Fruit fly (Drosophila melanogaster) whole organism, embryonic: ENCODE results near the gene Galphai.
A peak's percentile ranks its signal among the peaks of the same experiment; 100 is the strongest.

Experiments
- ATbp ChIP-seq: fragments of 200-800 bp; sonication (Bioruptor generic); optimal IDR thresholded peaks from 2 replicates; lab custom pipeline; 2017; ENCODE audit warnings: missing biosample characterization, mild to moderate bottlenecking, missing genetic modification characterization, missing genetic modification reagents
- Bteb2 ChIP-seq: fragments of 200-800 bp; sonication (Bioruptor generic); optimal IDR thresholded peaks from 2 replicates; lab custom pipeline; 2016; ENCODE audit warnings: missing biosample characterization, missing genetic modification characterization
- CG10959 ChIP-seq: fragments of 200-800 bp; sonication (Bioruptor generic); IDR thresholded peaks from 2 replicates; pipeline ENCODE4 v1.3.6; 2022; ENCODE audit warnings: missing biosample characterization, missing genetic modification characterization
- CG11247 ChIP-seq: fragments of 200-800 bp; sonication (Bioruptor generic); IDR thresholded peaks from 2 replicates; pipeline ENCODE4 v1.3.6; 2022; ENCODE audit warnings: missing biosample characterization, missing genetic modification characterization
- CG11696 ChIP-seq: fragments of 200-800 bp; sonication (Bioruptor generic); IDR thresholded peaks from 2 replicates; pipeline ENCODE4 v1.3.6; 2022; ENCODE audit warnings: missing biosample characterization, missing genetic modification characterization
- CG12155 ChIP-seq: fragments of 200-800 bp; sonication (Bioruptor generic); optimal IDR thresholded peaks from 3 replicates; lab custom pipeline; 2016; ENCODE audit warnings: missing biosample characterization, missing genetic modification characterization
- CG12299 ChIP-seq: fragments of 200-800 bp; sonication (Bioruptor generic); optimal IDR thresholded peaks from 2 replicates; lab custom pipeline; 2018; ENCODE audit warnings: missing biosample characterization, mild to moderate bottlenecking, missing genetic modification characterization
- CG15269 ChIP-seq: fragments of 200-800 bp; sonication (Bioruptor generic); optimal IDR thresholded peaks from 2 replicates; lab custom pipeline; 2018; ENCODE audit warnings: missing biosample characterization, mild to moderate bottlenecking, missing genetic modification characterization, moderate library complexity
- CG18599 ChIP-seq: fragments of 200-800 bp; sonication (Bioruptor generic); optimal IDR thresholded peaks from 3 replicates; lab custom pipeline; 2017; ENCODE audit warnings: missing biosample characterization, missing genetic modification characterization, mild to moderate bottlenecking, moderate library complexity, missing genetic modification reagents
- CG2678 ChIP-seq: fragments of 200-800 bp; sonication (Bioruptor generic); optimal IDR thresholded peaks from 3 replicates; lab custom pipeline; 2019; ENCODE audit warnings: missing biosample characterization, mild to moderate bottlenecking, missing genetic modification characterization, moderate library complexity
- CG3281 ChIP-seq: fragments of 200-800 bp; sonication (Bioruptor generic); optimal IDR thresholded peaks from 3 replicates; lab custom pipeline; 2017; ENCODE audit warnings: missing biosample characterization, mild to moderate bottlenecking, missing genetic modification characterization
- CG34224 ChIP-seq: fragments of 200-800 bp; sonication (Bioruptor generic); IDR thresholded peaks from 3 replicates; pipeline ENCODE4 v1.3.6; 2022; ENCODE audit warnings: missing biosample characterization, missing genetic modification characterization; ENCODE audit not compliant: partially characterized antibody
- CG6254 ChIP-seq: fragments of 200-800 bp; sonication (Bioruptor generic); optimal IDR thresholded peaks from 3 replicates; lab custom pipeline; 2017; ENCODE audit warnings: mild to moderate bottlenecking, missing biosample characterization, missing genetic modification reagents, missing genetic modification characterization
- CG6683 ChIP-seq: fragments of 200-800 bp; sonication (Bioruptor generic); optimal IDR thresholded peaks from 2 replicates; lab custom pipeline; 2017; ENCODE audit warnings: missing biosample characterization, mild to moderate bottlenecking, missing genetic modification characterization, missing genetic modification reagents
- CG9437 ChIP-seq: fragments of 200-800 bp; sonication (Bioruptor generic); optimal IDR thresholded peaks from 2 replicates; lab custom pipeline; 2018; ENCODE audit warnings: missing biosample characterization, mild to moderate bottlenecking, missing genetic modification characterization
- CG9797 ChIP-seq: fragments of 200-800 bp; sonication (Bioruptor generic); optimal IDR thresholded peaks from 3 replicates; lab custom pipeline; 2018; ENCODE audit warnings: missing biosample characterization, mild to moderate bottlenecking, missing genetic modification characterization
- CG9876 ChIP-seq: fragments of 200-800 bp; sonication (Bioruptor generic); optimal IDR thresholded peaks from 2 replicates; lab custom pipeline; 2016; ENCODE audit warnings: missing biosample characterization, missing genetic modification characterization
- Dad ChIP-seq: fragments of 200-800 bp; sonication (Bioruptor generic); optimal IDR thresholded peaks from 3 replicates; lab custom pipeline; 2016; ENCODE audit warnings: missing biosample characterization, missing genetic modification characterization
- GATAe ChIP-seq: fragments of 200-800 bp; sonication (Bioruptor generic); conservative IDR thresholded peaks from 2 replicates; pipeline ENCODE4 v1.3.6; 2022; ENCODE audit warnings: missing biosample characterization, missing genetic modification characterization
- Hr39 ChIP-seq: fragments of >200 bp; optimal IDR thresholded peaks from 2 replicates; lab custom pipeline; 2017
- Jarid2 ChIP-seq: fragments of 200-800 bp; sonication (Bioruptor generic); optimal IDR thresholded peaks from 3 replicates; lab custom pipeline; 2017; ENCODE audit warnings: mild to moderate bottlenecking, missing biosample characterization, missing genetic modification reagents, missing genetic modification characterization
- NC2β ChIP-seq: fragments of 200-800 bp; sonication (Bioruptor generic); optimal IDR thresholded peaks from 2 replicates; lab custom pipeline; 2016; ENCODE audit warnings: missing biosample characterization, missing genetic modification characterization
- NK7.1 ChIP-seq: fragments of 200-800 bp; sonication (Bioruptor generic); optimal IDR thresholded peaks from 3 replicates; lab custom pipeline; 2016; ENCODE audit warnings: missing biosample characterization, missing genetic modification characterization
- Nf-YB ChIP-seq: fragments of 200-800 bp; sonication (Bioruptor generic); optimal IDR thresholded peaks from 3 replicates; lab custom pipeline; 2019; ENCODE audit warnings: missing biosample characterization, mild to moderate bottlenecking, missing genetic modification characterization, moderate library complexity
- Sin3A ChIP-seq: fragments of >200 bp; optimal IDR thresholded peaks from 2 replicates; lab custom pipeline; 2018
- Six4 ChIP-seq: fragments of 200-800 bp; sonication (Bioruptor generic); optimal IDR thresholded peaks from 2 replicates; lab custom pipeline; 2016; ENCODE audit warnings: missing biosample characterization, missing genetic modification characterization
- Sry-δ ChIP-seq: fragments of 200-800 bp; sonication (Bioruptor generic); optimal IDR thresholded peaks from 2 replicates; lab custom pipeline; 2016; ENCODE audit warnings: missing biosample characterization, missing genetic modification characterization
- Trl ChIP-seq, 3 experiments: fragments of >200 bp in 2 of 3; fragments of 200-800 bp in 1 of 3; sonication (Bioruptor generic) in 1 of 3; optimal IDR thresholded peaks; 2 replicates in 1 of 3; 3 replicates in 2 of 3; lab custom pipeline; 2016 to 2017; ENCODE audit warnings: missing biosample characterization in 1 of 3, missing genetic modification characterization in 1 of 3
- Vsx1 ChIP-seq: fragments of 200-800 bp; sonication (Bioruptor generic); optimal IDR thresholded peaks from 2 replicates; lab custom pipeline; 2017; ENCODE audit warnings: missing biosample characterization, mild to moderate bottlenecking, missing genetic modification characterization, missing genetic modification reagents
- bigmax ChIP-seq: fragments of 200-800 bp; sonication (Bioruptor generic); optimal IDR thresholded peaks from 2 replicates; lab custom pipeline; 2018; ENCODE audit warnings: missing biosample characterization, mild to moderate bottlenecking, missing genetic modification characterization
- cad ChIP-seq: fragments of >200 bp; optimal IDR thresholded peaks from 2 replicates; lab custom pipeline; 2017; ENCODE audit warnings: missing biosample characterization, missing genetic modification characterization
- cg ChIP-seq: fragments of 200-800 bp; sonication (Bioruptor generic); optimal IDR thresholded peaks from 3 replicates; lab custom pipeline; 2019; ENCODE audit warnings: missing biosample characterization, mild to moderate bottlenecking, missing genetic modification characterization, moderate library complexity
- chn ChIP-seq: fragments of 200-800 bp; sonication (Bioruptor generic); optimal IDR thresholded peaks from 2 replicates; lab custom pipeline; 2016; ENCODE audit warnings: missing biosample characterization, missing genetic modification characterization
- crc ChIP-seq: fragments of 200-800 bp; sonication (Bioruptor generic); optimal IDR thresholded peaks from 2 replicates; lab custom pipeline; 2016; ENCODE audit warnings: missing biosample characterization, missing genetic modification characterization
- disco-r ChIP-seq: fragments of 200-800 bp; sonication (Bioruptor generic); optimal IDR thresholded peaks from 2 replicates; lab custom pipeline; 2016; ENCODE audit warnings: missing biosample characterization, missing genetic modification characterization
- fd64A ChIP-seq: fragments of 200-800 bp; sonication (Bioruptor generic); optimal IDR thresholded peaks from 3 replicates; lab custom pipeline; 2018; ENCODE audit warnings: missing biosample characterization, mild to moderate bottlenecking, missing genetic modification characterization
- gt ChIP-seq: fragments of 200-800 bp; sonication (Bioruptor generic); IDR thresholded peaks from 2 replicates; pipeline ENCODE4 v1.3.6; 2022; ENCODE audit warnings: missing biosample characterization, missing genetic modification characterization
- jumu ChIP-seq: fragments of 200-800 bp; sonication (Bioruptor generic); optimal IDR thresholded peaks from 3 replicates; lab custom pipeline; 2016; ENCODE audit warnings: missing biosample characterization, missing genetic modification characterization
- klu ChIP-seq: fragments of 200-800 bp; sonication (Bioruptor generic); IDR thresholded peaks from 2 replicates; pipeline ENCODE4 v1.3.6; 2022; ENCODE audit warnings: missing biosample characterization, missing genetic modification characterization
- lbe ChIP-seq: fragments of 200-800 bp; sonication (Bioruptor generic); optimal IDR thresholded peaks from 2 replicates; lab custom pipeline; 2016; ENCODE audit warnings: missing biosample characterization, mild to moderate bottlenecking, missing genetic modification characterization
- luna ChIP-seq: fragments of 200-800 bp; sonication (Bioruptor generic); optimal IDR thresholded peaks from 2 replicates; lab custom pipeline; 2016; ENCODE audit warnings: missing biosample characterization, missing genetic modification characterization
- maf-S ChIP-seq: fragments of 200-800 bp; sonication (Bioruptor generic); optimal IDR thresholded peaks from 2 replicates; lab custom pipeline; 2016; ENCODE audit warnings: missing biosample characterization, missing genetic modification characterization
- mirr ChIP-seq: fragments of 200-800 bp; sonication (Bioruptor generic); optimal IDR thresholded peaks from 3 replicates; lab custom pipeline; 2018; ENCODE audit warnings: missing biosample characterization, mild to moderate bottlenecking, missing genetic modification characterization
- nom ChIP-seq: fragments of 200-800 bp; sonication (Bioruptor generic); optimal IDR thresholded peaks from 2 replicates; lab custom pipeline; 2017; ENCODE audit warnings: missing biosample characterization, missing genetic modification characterization, mild to moderate bottlenecking, moderate library complexity, missing genetic modification reagents
- pfk ChIP-seq: fragments of 200-800 bp; sonication (Bioruptor generic); optimal IDR thresholded peaks from 2 replicates; lab custom pipeline; 2018; ENCODE audit warnings: missing biosample characterization, mild to moderate bottlenecking, missing genetic modification characterization, moderate library complexity
- slou ChIP-seq: fragments of 200-800 bp; sonication (Bioruptor generic); optimal IDR thresholded peaks from 3 replicates; lab custom pipeline; 2016; ENCODE audit warnings: missing biosample characterization, missing genetic modification characterization
- sug ChIP-seq: fragments of 200-800 bp; optimal IDR thresholded peaks from 2 replicates; lab custom pipeline; 2019; ENCODE audit warnings: missing biosample characterization, mild to moderate bottlenecking, missing genetic modification characterization, moderate library complexity
- tgo ChIP-seq: fragments of 200-800 bp; sonication (Bioruptor generic); IDR thresholded peaks from 3 replicates; pipeline ENCODE4 v1.3.6; 2022; ENCODE audit warnings: missing biosample characterization, missing genetic modification characterization
- tin ChIP-seq: fragments of 200-800 bp; sonication (Bioruptor generic); optimal IDR thresholded peaks from 3 replicates; lab custom pipeline; 2016; ENCODE audit warnings: missing biosample characterization, missing genetic modification characterization
- trem ChIP-seq: fragments of 200-800 bp; optimal IDR thresholded peaks from 3 replicates; lab custom pipeline; 2019; ENCODE audit warnings: missing biosample characterization, mild to moderate bottlenecking, missing genetic modification characterization, moderate library complexity
- zf30C ChIP-seq: fragments of 200-800 bp; sonication (Bioruptor generic); optimal IDR thresholded peaks from 3 replicates; lab custom pipeline; 2018; ENCODE audit warnings: missing biosample characterization, mild to moderate bottlenecking, missing genetic modification characterization
- zfh1 ChIP-seq: fragments of 200-800 bp; sonication (Bioruptor generic); IDR thresholded peaks from 3 replicates; pipeline ENCODE4 v1.3.6; 2022; ENCODE audit warnings: missing biosample characterization, missing genetic modification characterization

Galphai gene

dm6 chr3L:6981823-6982222, 2.0 kb upstream of the Galphai start (continued):
- TF ChIP-seq CG12155 (GFP tag; lab: Kevin White, UChicago) (peak; percentile 14), Bteb2 (GFP tag; lab: Kevin White, UChicago) (no peak), CG18599 (GFP tag; lab: Kevin White, UChicago) (peak; percentile 16), CG12299 (tag; lab: Kevin White, UChicago) (no peak), Sin3A (lab: Kevin White, UChicago) (no peak), GATAe (GFP tag; lab: Robert Waterston, UW) (no peak), Jarid2 (no peak), CG2678 (peak; percentile 45), bigmax (no peak), Trl (optimal IDR thresholded peaks at IDR 0.05; lab: Kevin White, UChicago) (no peak), Trl (GFP tag; optimal IDR thresholded peaks at IDR 0.05; lab: Kevin White, UChicago) (peak; percentile 52), nom (no peak), sug (tag; lab: Kevin White, UChicago) (no peak), trem (tag; lab: Kevin White, UChicago) (no peak), Six4 (peak; percentile 29), slou (GFP tag; lab: Kevin White, UChicago) (no peak), Sry-δ (GFP tag; lab: Kevin White, UChicago) (peak; percentile 11), Dad (no peak), fd64A (GFP tag; lab: Kevin White, UChicago) (no peak), mirr (GFP tag; lab: Kevin White, UChicago) (no peak), CG9437 (GFP tag; lab: Kevin White, UChicago) (peak; percentile 34), NK7.1 (GFP tag; lab: Kevin White, UChicago) (no peak), CG6254 (GFP tag; lab: Kevin White, UChicago) (no peak), tgo (GFP tag; lab: Robert Waterston, UW) (no peak), Nf-YB (no peak), CG9876 (no peak), CG9797 (GFP tag; lab: Kevin White, UChicago) (no peak), Hr39 (no peak), NC2β (no peak), chn (GFP tag; lab: Kevin White, UChicago) (no peak), zf30C (GFP tag; lab: Kevin White, UChicago) (peak; percentile 86), pfk (no peak), cg (GFP tag; lab: Kevin White, UChicago) (no peak), CG3281 (GFP tag; lab: Kevin White, UChicago) (no peak), klu (GFP tag; lab: Robert Waterston, UW) (no peak), zfh1 (GFP tag; lab: Robert Waterston, UW) (peak; percentile 56; the same call in 2 of the 3 replicates), luna (GFP tag; lab: Kevin White, UChicago) (no peak), maf-S (no peak), CG10959 (GFP tag; lab: Robert Waterston, UW) (peak; percentile 68), tin (peak; percentile 17), cad (GFP tag; lab: Kevin White, UChicago) (no peak), CG11696 (GFP tag; lab: Robert Waterston, UW) (no peak), ATbp (peak; percentile 9), jumu (peak; percentile 20), CG34224 (GFP tag; lab: Robert Waterston, UW) (no peak), CG6683 (GFP tag; lab: Kevin White, UChicago) (no peak), CG11247 (GFP tag; lab: Robert Waterston, UW) (no peak), crc (GFP tag; lab: Kevin White, UChicago) (no peak), Vsx1 (GFP tag; lab: Kevin White, UChicago) (no peak), gt (no peak), CG15269 (tag; lab: Kevin White, UChicago) (peak; percentile 23), disco-r (GFP tag; lab: Kevin White, UChicago) (no peak), lbe (GFP tag; lab: Kevin White, UChicago) (no peak)
